Worm (Caenorhabditis elegans) whole organism, L4 larva: ENCODE data around the gene srlf-28.

ENCODE experiments used
- ZK546.5 ChIP-seq, 2 experiments: sonication (generic microtip); optimal IDR thresholded peaks; 2 replicates each; lab custom pipeline; 2017; ENCODE audit warnings: missing biosample characterization in 2 of 2, missing genetic modification characterization in 2 of 2
- ceh-82 ChIP-seq: sonication (generic microtip); optimal IDR thresholded peaks from 2 replicates; lab custom pipeline; 2017; ENCODE audit warnings: missing biosample characterization, missing genetic modification characterization
- duxl-1 ChIP-seq: sonication (generic microtip); optimal IDR thresholded peaks from 2 replicates; lab custom pipeline; 2016; ENCODE audit warnings: mild to moderate bottlenecking, missing genetic modification characterization, moderate library complexity, missing compliant biosample characterization; ENCODE audit not compliant: poor library complexity
- fkh-10 ChIP-seq: fragments of 150-350 bp; optimal IDR thresholded peaks from 2 replicates; lab custom pipeline; 2014; ENCODE audit warnings: missing biosample characterization, missing genetic modification reagents, missing genetic modification characterization
- fos-1 ChIP-seq: fragments of 150-350 bp; optimal IDR thresholded peaks from 2 replicates; lab custom pipeline; 2014; ENCODE audit warnings: missing biosample characterization, missing genetic modification characterization
- lin-13 ChIP-seq: fragments of 150-350 bp; optimal IDR thresholded peaks from 2 replicates; lab custom pipeline; 2014; ENCODE audit warnings: missing biosample characterization, missing genetic modification reagents, missing genetic modification characterization
- lin-39 ChIP-seq: fragments of 150-350 bp; optimal IDR thresholded peaks from 2 replicates; lab custom pipeline; 2014; ENCODE audit warnings: missing biosample characterization, missing genetic modification reagents, missing genetic modification characterization
- mxl-2 ChIP-seq: fragments of 200-800 bp; sonication (Bioruptor generic); conservative IDR thresholded peaks from 2 replicates; pipeline ENCODE4 v1.3.6; 2022; ENCODE audit warnings: missing genetic modification reagents, missing genetic modification characterization, missing compliant biosample characterization
- mxl-3 ChIP-seq: fragments of 200-800 bp; sonication (Bioruptor generic); optimal IDR thresholded peaks from 2 replicates; lab custom pipeline; 2018; ENCODE audit warnings: mild to moderate bottlenecking, missing genetic modification characterization, missing compliant biosample characterization
- nhr-76 ChIP-seq: fragments of 150-350 bp; optimal IDR thresholded peaks from 2 replicates; lab custom pipeline; 2014; ENCODE audit warnings: missing biosample characterization, missing genetic modification characterization
- snpc-4 ChIP-seq: fragments of 150-350 bp; optimal IDR thresholded peaks from 2 replicates; lab custom pipeline; 2014; ENCODE audit warnings: missing biosample characterization, missing genetic modification characterization
- unc-130 ChIP-seq: sonication (generic microtip); optimal IDR thresholded peaks from 2 replicates; lab custom pipeline; 2016; ENCODE audit warnings: missing genetic modification reagents, missing genetic modification characterization, missing compliant biosample characterization
- unc-62 ChIP-seq, 3 experiments: fragments of 150-350 bp in 1 of 3; sonication (generic microtip); optimal IDR thresholded peaks in 2 of 3; peaks in 1 of 3; 1 replicate in 1 of 3; 2 replicates in 2 of 3; lab custom pipeline; 2014 to 2017; ENCODE audit warnings: missing biosample characterization in 3 of 3, missing genetic modification characterization in 3 of 3, missing genetic modification reagents in 3 of 3, missing genotype in 1 of 3

- TF ChIP-seq nhr-76 (tag; lab: Kevin White, UChicago) (no peak), lin-13 (GFP tag; lab: Kevin White, UChicago) (no peak), fos-1 (tag; lab: Kevin White, UChicago) (no peak), unc-130 (GFP tag; lab: Kevin White, UChicago) (no peak), mxl-2 (GFP tag; lab: Robert Waterston, UW) (no peak), fkh-10 (GFP tag; lab: Kevin White, UChicago) (no peak), ceh-82 (tag; lab: Kevin White, UChicago) (no peak), ZK546.5 (tag; optimal IDR thresholded peaks at IDR 0.05; lab: Kevin White, UChicago) (no peak), duxl-1 (tag; lab: Kevin White, UChicago) (no peak), snpc-4 (tag; lab: Kevin White, UChicago) (no peak), unc-62 (GFP tag; optimal IDR thresholded peaks at IDR 0.05 in 1 of 2; lab: Kevin White, UChicago) (no peak), unc-62 (tag; optimal IDR thresholded peaks at IDR 0.05; lab: Kevin White, UChicago) (no peak), lin-39 (tag; lab: Kevin White, UChicago) (no peak), mxl-3 (GFP tag; lab: Kevin White, UChicago) (no peak)
Observed at ce11 chrIV:14379191-14379590, 35.5 kb upstream of the srlf-28 start.
